Fruit fly (Drosophila melanogaster) Kc167 (cell line): Measurements from ENCODE around the gene elfless.

Experiments used
- Myc ChIP-seq: fragments of >200 bp; optimal IDR thresholded peaks from 2 replicates; lab custom pipeline; 2017; ENCODE audit warnings: missing external identifiers
- Sin3A ChIP-seq: fragments of >200 bp; optimal IDR thresholded peaks from 2 replicates; lab custom pipeline; 2018; ENCODE audit warnings: missing external identifiers
- h ChIP-seq: fragments of >200 bp; optimal IDR thresholded peaks from 3 replicates; lab custom pipeline; 2018; ENCODE audit warnings: missing external identifiers
- insv ChIP-seq: fragments of >200 bp; optimal IDR thresholded peaks from 3 replicates; lab custom pipeline; 2018; ENCODE audit warnings: missing external identifiers
- psq ChIP-seq: fragments of >200 bp; optimal IDR thresholded peaks from 2 replicates; lab custom pipeline; 2017; ENCODE audit warnings: missing external identifiers
- ttk ChIP-seq: sonication (Bioruptor generic); optimal IDR thresholded peaks from 2 replicates; lab custom pipeline; 2017; ENCODE audit warnings: missing external identifiers

elfless gene

DNA sequence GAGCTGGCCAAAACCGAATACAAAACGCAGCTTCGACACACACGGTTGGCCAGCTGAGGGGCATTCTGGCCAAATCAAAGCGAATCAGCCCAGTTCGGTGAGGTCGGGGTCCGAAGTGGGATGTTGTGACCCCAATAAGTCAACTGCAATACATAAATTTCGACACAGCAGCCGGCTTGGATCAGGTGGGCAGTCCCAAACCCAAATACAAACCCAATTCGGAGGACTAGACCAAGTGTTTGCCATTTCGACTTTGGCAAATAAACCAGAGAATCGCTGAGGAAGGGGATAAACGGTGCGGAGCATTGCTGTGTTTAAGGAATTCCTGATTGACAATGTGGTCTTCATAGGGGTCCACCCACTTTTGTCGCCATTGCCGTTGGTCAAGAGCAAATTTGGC is 22.3 kb downstream of the elfless start:
- TF ChIP-seq Sin3A: no peak
- no peak for TF ChIP-seq h (lab: Kevin White, UChicago)
- no peak for TF ChIP-seq insv (lab: Kevin White, UChicago)
- no peak for TF ChIP-seq psq
- TF ChIP-seq ttk: no peak
- TF ChIP-seq Myc: no peak

DNA sequence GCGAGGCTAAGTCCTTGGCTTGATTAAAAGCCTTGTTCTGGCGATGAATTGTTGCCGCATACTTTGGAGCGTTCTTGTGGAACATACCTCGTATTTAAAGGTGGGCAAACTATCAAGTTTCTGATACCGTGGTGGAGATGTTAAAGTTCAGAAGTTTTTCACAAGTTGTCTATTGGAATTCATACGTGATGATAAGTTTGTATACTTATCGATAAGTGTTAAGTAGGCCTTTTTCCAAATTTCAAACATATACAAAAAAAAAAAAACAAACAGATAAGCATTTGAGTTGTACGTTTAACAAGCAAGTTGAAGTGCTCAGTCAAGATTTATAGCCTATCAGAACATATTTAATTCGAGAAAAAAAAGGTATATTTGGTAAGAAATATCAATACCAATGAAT is 25.2 kb downstream of the elfless start, which contains the start of gene CG5681:
CG5681 (plus strand) TSS at position 301 of the 400 bp plus-strand sequence.
- TF ChIP-seq Myc: no peak

DNA sequence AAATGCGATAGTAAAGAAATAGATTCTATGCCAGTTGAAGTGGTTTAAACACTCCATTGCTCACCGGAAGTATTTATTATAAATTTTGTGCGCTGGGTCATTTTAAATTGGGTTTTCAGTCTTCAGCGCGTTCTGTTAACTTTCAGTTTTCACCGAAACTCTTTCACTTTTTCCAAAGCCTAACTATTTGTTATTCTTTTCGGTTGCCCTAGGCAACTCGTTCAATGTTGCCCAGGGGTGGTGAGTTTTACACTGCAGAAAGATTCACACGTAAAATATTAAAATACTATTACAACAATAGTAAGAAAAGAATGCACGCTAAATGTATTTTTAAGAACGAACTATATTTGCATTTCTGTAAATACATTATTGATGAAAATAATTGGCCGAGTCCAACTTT is 28.9 kb downstream of the elfless start, which contains the start of gene btv:
btv (minus strand) TSS at position 101 of the 400 bp plus-strand sequence.
- TF ChIP-seq Myc: no peak
- no peak for TF ChIP-seq ttk
- TF ChIP-seq insv (lab: Kevin White, UChicago): no peak
- TF ChIP-seq Sin3A: no peak

DNA sequence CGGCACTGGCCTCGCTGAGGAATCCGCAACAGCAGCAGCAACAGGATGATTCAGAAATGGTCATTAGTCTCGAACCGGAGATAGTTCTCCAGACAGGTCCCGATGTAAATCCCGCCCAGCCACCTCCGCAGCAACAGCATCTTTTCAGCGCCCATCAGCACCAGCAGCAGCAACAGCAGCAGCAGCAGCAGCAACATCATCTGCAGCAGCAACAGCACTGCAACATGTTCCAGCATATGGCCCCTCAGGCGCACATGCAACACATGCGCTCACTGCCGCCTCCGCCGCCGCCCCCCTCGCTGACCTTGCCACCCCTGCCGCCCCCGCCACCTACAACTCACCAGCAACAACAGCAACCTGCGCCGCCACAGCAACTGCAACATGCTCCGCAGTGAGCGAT is 38.3 kb downstream of the elfless start:
- no peak for TF ChIP-seq Myc
- TF ChIP-seq Sin3A: no peak
- no peak for TF ChIP-seq h (lab: Kevin White, UChicago)
- no peak for TF ChIP-seq ttk
- TF ChIP-seq insv (lab: Kevin White, UChicago): no peak
- no peak for TF ChIP-seq psq

DNA sequence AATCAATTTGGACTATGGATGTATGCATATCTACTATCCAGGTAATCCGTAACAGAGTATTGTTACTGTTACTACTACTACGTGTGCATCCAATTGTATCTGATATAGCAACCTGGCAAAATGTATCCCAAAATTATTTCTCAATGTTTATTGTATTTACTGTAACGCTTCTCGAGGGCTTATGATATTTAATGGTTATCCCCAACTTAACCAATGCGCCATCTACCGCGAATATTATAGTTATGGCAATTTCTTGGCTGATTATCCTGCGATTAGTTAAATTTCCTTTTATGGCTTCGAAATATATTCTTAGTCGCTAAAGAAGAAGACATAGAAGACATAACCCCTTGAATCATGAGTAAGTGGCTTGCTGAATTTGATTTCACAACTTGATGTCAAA is 47.6 kb downstream of the elfless start:
- TF ChIP-seq Sin3A: no peak
- no peak for TF ChIP-seq ttk

DNA sequence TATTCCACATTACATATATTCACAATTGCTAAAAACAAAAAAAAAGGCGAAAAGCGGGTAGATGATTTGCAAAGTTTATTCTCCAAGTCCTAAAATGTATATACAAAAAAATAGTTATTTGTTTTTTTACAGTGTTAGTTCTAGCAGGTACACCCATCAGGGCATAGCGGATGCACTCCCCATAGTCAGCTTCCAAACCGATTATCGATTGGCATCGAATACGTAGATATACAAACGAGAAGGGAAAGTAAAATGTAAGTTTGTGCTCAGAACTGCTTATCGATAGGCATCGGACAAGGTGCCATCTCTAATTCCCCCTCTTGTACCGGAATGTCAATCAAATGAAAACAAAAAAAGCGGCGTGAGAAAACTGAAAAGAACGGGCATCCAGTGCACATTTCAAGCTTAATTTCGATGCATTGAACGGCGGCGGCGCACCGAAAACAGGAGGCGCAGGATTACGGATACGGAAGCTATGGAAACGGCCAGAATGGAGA is 48.2 kb downstream of the elfless start, which contains the start of gene CG5674:
CG5674 (plus strand) TSS at position 309 of the 497 bp plus-strand sequence.
- TF ChIP-seq Sin3A: no peak
- TF ChIP-seq psq: no peak
- no peak for TF ChIP-seq Myc
- TF ChIP-seq h (lab: Kevin White, UChicago): no peak
- no peak for TF ChIP-seq ttk
- no peak for TF ChIP-seq insv (lab: Kevin White, UChicago)

DNA sequence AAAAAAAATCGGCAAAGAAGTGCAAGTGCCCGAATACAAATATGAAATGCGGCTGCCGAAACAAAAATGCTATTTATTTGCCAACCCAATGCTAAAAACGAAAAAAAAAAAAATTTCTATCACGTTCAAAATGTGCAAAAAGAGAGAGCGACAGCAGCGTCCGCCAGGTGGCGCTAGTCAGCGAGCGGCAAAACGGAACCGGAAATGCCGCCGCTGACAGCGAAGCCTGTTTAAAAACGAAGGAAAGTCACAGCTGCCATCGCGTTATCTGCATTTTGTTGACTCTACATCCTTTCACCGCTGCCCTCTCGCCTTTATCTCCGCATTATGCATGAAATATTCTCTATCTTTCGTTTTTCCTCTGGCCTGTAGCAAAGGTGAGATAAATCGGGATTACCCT is 51.1 kb downstream of the elfless start:
- TF ChIP-seq psq (no peak), insv (lab: Kevin White, UChicago) (no peak), Myc (no peak), ttk (no peak), Sin3A (no peak), h (lab: Kevin White, UChicago) (no peak)
